Worm (Caenorhabditis elegans) whole organism, L1 larva: ENCODE data around the gene nhr-78.

Source experiments
- ama-1 ChIP-seq: fragments of 150-350 bp; optimal IDR thresholded peaks from 2 replicates; lab custom pipeline; 2014
- ceh-82 ChIP-seq, 3 experiments: fragments of 150-350 bp in 1 of 3; sonication (generic microtip) in 2 of 3; optimal IDR thresholded peaks; 2 replicates each; lab custom pipeline; 2014 to 2017; ENCODE audit warnings: missing biosample characterization in 3 of 3, missing genetic modification characterization in 3 of 3
- elt-2 ChIP-seq: sonication (generic microtip); optimal IDR thresholded peaks from 2 replicates; lab custom pipeline; 2016; ENCODE audit warnings: missing genetic modification characterization, mild to moderate bottlenecking, inconsistent platforms, missing compliant biosample characterization, missing genetic modification reagents
- elt-3 ChIP-seq, 6 experiments: fragments of 150-350 bp in 1 of 6; sonication (generic microtip); optimal IDR thresholded peaks; 2 replicates each; lab custom pipeline; 2017 to 2018; ENCODE audit warnings: missing biosample characterization in 6 of 6, missing genetic modification characterization in 6 of 6, inconsistent platforms in 1 of 6
- ets-5 ChIP-seq: fragments of 200-800 bp; sonication (Bioruptor generic); IDR thresholded peaks from 2 replicates; pipeline ENCODE4 v1.3.6; 2022; ENCODE audit warnings: missing genetic modification characterization, missing compliant biosample characterization
- lin-15B ChIP-seq: fragments of 150-350 bp; sonication (generic microtip); optimal IDR thresholded peaks from 3 replicates; lab custom pipeline; 2014; ENCODE audit warnings: missing biosample characterization, missing genetic modification characterization
- lin-35 ChIP-seq, 2 experiments: fragments of 150-350 bp; optimal IDR thresholded peaks; 2 replicates each; lab custom pipeline; 2014; ENCODE audit warnings: missing biosample characterization in 2 of 2, missing genetic modification characterization in 2 of 2, missing genetic modification reagents in 2 of 2
- snpc-4 ChIP-seq: fragments of 150-350 bp; optimal IDR thresholded peaks from 2 replicates; lab custom pipeline; 2014; ENCODE audit warnings: missing biosample characterization, missing genetic modification characterization
- zag-1 ChIP-seq: fragments of 150-350 bp; optimal IDR thresholded peaks from 2 replicates; lab custom pipeline; 2014; ENCODE audit warnings: missing biosample characterization, missing genetic modification characterization
- ztf-11 ChIP-seq, 2 experiments: sonication (generic microtip); optimal IDR thresholded peaks; 2 replicates each; lab custom pipeline; 2016 to 2017; ENCODE audit warnings: missing genetic modification characterization in 2 of 2, missing biosample characterization in 1 of 2, missing compliant biosample characterization in 1 of 2

- TF ChIP-seq ceh-82 (tag; optimal IDR thresholded peaks at IDR 0.05; lab: Kevin White, UChicago) = no peak
- no peak for TF ChIP-seq ets-5
- no peak for TF ChIP-seq ama-1 (lab: Kevin White, UChicago)
- no peak for TF ChIP-seq elt-3 (tag; optimal IDR thresholded peaks at IDR 0.05; lab: Kevin White, UChicago)
- TF ChIP-seq lin-15B = no peak
- no peak for TF ChIP-seq ztf-11 (tag; optimal IDR thresholded peaks at IDR 0.05; lab: Kevin White, UChicago)
- TF ChIP-seq snpc-4 (tag; lab: Kevin White, UChicago) = no peak
- TF ChIP-seq elt-2 (tag; lab: Kevin White, UChicago) = no peak
- no peak for TF ChIP-seq lin-35 (GFP tag; optimal IDR thresholded peaks at IDR 0.05; lab: Kevin White, UChicago)
- TF ChIP-seq zag-1 (tag; lab: Kevin White, UChicago) = no peak
Observed at ce11 chrIV:4236025-4236407, 41.7 kb downstream of the nhr-78 start.
